Fruit fly (Drosophila melanogaster) whole organism, embryonic: ENCODE data around the gene IRSp53.
A peak's percentile ranks its signal among the peaks of the same experiment; 100 is the strongest.

Source experiments
- Ada2b ChIP-seq: fragments of 200-800 bp; sonication (Bioruptor generic); IDR thresholded peaks from 2 replicates; pipeline ENCODE4 v1.3.6; 2022; ENCODE audit warnings: missing biosample characterization, missing genetic modification characterization
- Atf3 ChIP-seq: fragments of 200-800 bp; sonication (Bioruptor generic); optimal IDR thresholded peaks from 3 replicates; lab custom pipeline; 2016; ENCODE audit warnings: missing biosample characterization, missing genetic modification characterization
- Atf6 ChIP-seq: fragments of 200-800 bp; sonication (Bioruptor generic); IDR thresholded peaks from 2 replicates; pipeline ENCODE4 v1.3.6; 2022; ENCODE audit warnings: missing biosample characterization, missing genetic modification characterization
- CG1024 ChIP-seq: fragments of 200-800 bp; sonication (Bioruptor generic); IDR thresholded peaks from 2 replicates; pipeline ENCODE4 v1.3.6; 2022; ENCODE audit warnings: missing biosample characterization, missing genetic modification characterization
- CG10979 ChIP-seq: fragments of 200-800 bp; sonication (Bioruptor generic); optimal IDR thresholded peaks from 2 replicates; lab custom pipeline; 2018; ENCODE audit warnings: missing biosample characterization, mild to moderate bottlenecking, missing genetic modification characterization, moderate library complexity
- CG11456 ChIP-seq: fragments of 200-800 bp; sonication (Bioruptor generic); IDR thresholded peaks from 3 replicates; pipeline ENCODE4 v1.3.6; 2022; ENCODE audit warnings: missing biosample characterization, missing genetic modification characterization
- CG12104 ChIP-seq: fragments of 200-800 bp; sonication (Bioruptor generic); optimal IDR thresholded peaks from 3 replicates; lab custom pipeline; 2016; ENCODE audit warnings: missing biosample characterization, missing genetic modification characterization
- CG12942 ChIP-seq: fragments of 200-800 bp; sonication (Bioruptor generic); optimal IDR thresholded peaks from 3 replicates; lab custom pipeline; 2016; ENCODE audit warnings: missing biosample characterization, missing genetic modification characterization
- CG13296 ChIP-seq: fragments of 200-800 bp; sonication (Bioruptor generic); optimal IDR thresholded peaks from 3 replicates; lab custom pipeline; 2018; ENCODE audit warnings: missing biosample characterization, mild to moderate bottlenecking, missing genetic modification characterization
- CG14965 ChIP-seq: fragments of 200-800 bp; sonication (Bioruptor generic); optimal IDR thresholded peaks from 2 replicates; lab custom pipeline; 2016; ENCODE audit warnings: missing biosample characterization, missing genetic modification characterization, borderline replicate concordance
- CG15479 ChIP-seq: fragments of 200-800 bp; sonication (Bioruptor generic); optimal IDR thresholded peaks from 3 replicates; lab custom pipeline; 2019; ENCODE audit warnings: missing biosample characterization, mild to moderate bottlenecking, missing genetic modification characterization, moderate library complexity
- CG1647 ChIP-seq: fragments of 200-800 bp; sonication (Bioruptor generic); optimal IDR thresholded peaks from 3 replicates; lab custom pipeline; 2016; ENCODE audit warnings: missing biosample characterization, missing genetic modification characterization
- CG17359 ChIP-seq: fragments of 200-800 bp; sonication (Bioruptor generic); optimal IDR thresholded peaks from 3 replicates; lab custom pipeline; 2018; ENCODE audit warnings: missing biosample characterization, mild to moderate bottlenecking, missing genetic modification characterization, moderate library complexity
- CG4282 ChIP-seq: fragments of 200-800 bp; sonication (Bioruptor generic); optimal IDR thresholded peaks from 2 replicates; lab custom pipeline; 2016; ENCODE audit warnings: missing biosample characterization, missing genetic modification characterization
- CG4328 ChIP-seq: fragments of 200-800 bp; sonication (Bioruptor generic); optimal IDR thresholded peaks from 3 replicates; lab custom pipeline; 2017; ENCODE audit warnings: missing biosample characterization, missing genetic modification reagents, missing genetic modification characterization
- CG4424 ChIP-seq: fragments of 200-800 bp; sonication (Bioruptor generic); optimal IDR thresholded peaks from 3 replicates; lab custom pipeline; 2016; ENCODE audit warnings: missing biosample characterization, missing genetic modification characterization
- CG5180 ChIP-seq: fragments of 200-800 bp; sonication (Bioruptor generic); optimal IDR thresholded peaks from 3 replicates; lab custom pipeline; 2017; ENCODE audit warnings: missing biosample characterization, missing genetic modification characterization, mild to moderate bottlenecking, moderate library complexity, missing genetic modification reagents
- CG6791 ChIP-seq: fragments of 200-800 bp; sonication (Bioruptor generic); IDR thresholded peaks from 3 replicates; pipeline ENCODE4 v1.3.6; 2022; ENCODE audit warnings: missing biosample characterization, missing genetic modification characterization; ENCODE audit not compliant: partially characterized antibody
- CG7786 ChIP-seq: fragments of 200-800 bp; sonication (Bioruptor generic); optimal IDR thresholded peaks from 2 replicates; lab custom pipeline; 2016; ENCODE audit warnings: missing biosample characterization, missing genetic modification characterization
- CG8765 ChIP-seq: fragments of 200-800 bp; sonication (Bioruptor generic); IDR thresholded peaks from 2 replicates; pipeline ENCODE4 v1.3.6; 2022; ENCODE audit warnings: missing biosample characterization, missing genetic modification characterization
- CG9215 ChIP-seq: fragments of 200-800 bp; sonication (Bioruptor generic); IDR thresholded peaks from 2 replicates; pipeline ENCODE4 v1.3.6; 2022; ENCODE audit warnings: missing biosample characterization, missing genetic modification characterization
- Camta ChIP-seq: fragments of 200-800 bp; sonication (Bioruptor generic); optimal IDR thresholded peaks from 2 replicates; lab custom pipeline; 2016; ENCODE audit warnings: missing biosample characterization, missing genetic modification characterization
- D19B ChIP-seq: fragments of 200-800 bp; sonication (Bioruptor generic); optimal IDR thresholded peaks from 2 replicates; lab custom pipeline; 2017; ENCODE audit warnings: missing biosample characterization, mild to moderate bottlenecking, missing genetic modification characterization
- Dll ChIP-seq: fragments of 200-800 bp; sonication (Bioruptor generic); IDR thresholded peaks from 4 replicates; pipeline ENCODE4 v1.3.6; 2022; ENCODE audit warnings: missing biosample characterization, missing genetic modification characterization; ENCODE audit not compliant: partially characterized antibody
- E2f2 ChIP-seq: fragments of 200-800 bp; sonication (Bioruptor generic); IDR thresholded peaks from 2 replicates; pipeline ENCODE4 v1.3.6; 2022; ENCODE audit warnings: missing biosample characterization, missing genetic modification characterization
- GATAe ChIP-seq: fragments of 200-800 bp; sonication (Bioruptor generic); conservative IDR thresholded peaks from 2 replicates; pipeline ENCODE4 v1.3.6; 2022; ENCODE audit warnings: missing biosample characterization, missing genetic modification characterization
- HLH4C ChIP-seq: fragments of 200-800 bp; sonication (Bioruptor generic); IDR thresholded peaks from 3 replicates; pipeline ENCODE4 v1.3.6; 2022; ENCODE audit warnings: missing biosample characterization, missing genetic modification characterization; ENCODE audit not compliant: partially characterized antibody
- HLH54F ChIP-seq: fragments of 200-800 bp; sonication (Bioruptor generic); optimal IDR thresholded peaks from 3 replicates; lab custom pipeline; 2016; ENCODE audit warnings: missing biosample characterization, missing genetic modification characterization
- Hey ChIP-seq: fragments of 200-800 bp; sonication (Bioruptor generic); optimal IDR thresholded peaks from 3 replicates; lab custom pipeline; 2018; ENCODE audit warnings: missing biosample characterization, mild to moderate bottlenecking, missing genetic modification characterization
- Hr3 ChIP-seq: fragments of 200-800 bp; sonication (Bioruptor generic); optimal IDR thresholded peaks from 3 replicates; lab custom pipeline; 2016; ENCODE audit warnings: missing biosample characterization, missing genetic modification characterization
- Med ChIP-seq: fragments of 200-800 bp; sonication (Bioruptor generic); peaks from one replicate; lab custom pipeline; 2016; ENCODE audit warnings: missing biosample characterization, missing genetic modification characterization, mild to moderate bottlenecking, inconsistent platforms, moderate library complexity
- Mrtf ChIP-seq: fragments of 200-800 bp; sonication (Bioruptor generic); IDR thresholded peaks from 3 replicates; pipeline ENCODE4 v1.3.6; 2022; ENCODE audit warnings: missing biosample characterization, missing genetic modification characterization
- Nf-YB ChIP-seq: fragments of 200-800 bp; sonication (Bioruptor generic); optimal IDR thresholded peaks from 3 replicates; lab custom pipeline; 2019; ENCODE audit warnings: missing biosample characterization, mild to moderate bottlenecking, missing genetic modification characterization, moderate library complexity
- NfI ChIP-seq: fragments of 200-800 bp; sonication (Bioruptor generic); optimal IDR thresholded peaks from 3 replicates; lab custom pipeline; 2018; ENCODE audit warnings: missing biosample characterization, mild to moderate bottlenecking, missing genetic modification characterization, moderate library complexity
- Pdp1 ChIP-seq, 2 experiments: fragments of 200-800 bp; sonication (Bioruptor generic); optimal IDR thresholded peaks; 3 replicates each; lab custom pipeline; 2016; ENCODE audit warnings: missing biosample characterization in 2 of 2, missing genetic modification characterization in 2 of 2, mild to moderate bottlenecking in 1 of 2, moderate library complexity in 1 of 2
- al ChIP-seq: fragments of 200-800 bp; sonication (Bioruptor generic); IDR thresholded peaks from 2 replicates; pipeline ENCODE4 v1.3.6; 2022; ENCODE audit warnings: missing biosample characterization, missing genetic modification characterization
- ci ChIP-seq: fragments of 200-800 bp; sonication (Bioruptor generic); IDR thresholded peaks from 3 replicates; pipeline ENCODE4 v1.3.6; 2022; ENCODE audit warnings: missing biosample characterization, missing genetic modification characterization
- croc ChIP-seq: fragments of 200-800 bp; sonication (Bioruptor generic); conservative IDR thresholded peaks from 3 replicates; pipeline ENCODE4 v1.3.6; 2022; ENCODE audit warnings: missing biosample characterization, missing genetic modification characterization
- dmrt99B ChIP-seq: fragments of 200-800 bp; sonication (Bioruptor generic); optimal IDR thresholded peaks from 2 replicates; lab custom pipeline; 2018; ENCODE audit warnings: missing biosample characterization, mild to moderate bottlenecking, missing genetic modification characterization, moderate library complexity
- fru ChIP-seq: fragments of >200 bp; optimal IDR thresholded peaks from 2 replicates; lab custom pipeline; 2017
- gsb ChIP-seq: fragments of 200-800 bp; sonication (Bioruptor generic); IDR thresholded peaks from 2 replicates; pipeline ENCODE4 v1.3.6; 2022; ENCODE audit warnings: missing biosample characterization, missing genetic modification characterization
- gt ChIP-seq: fragments of 200-800 bp; sonication (Bioruptor generic); IDR thresholded peaks from 2 replicates; pipeline ENCODE4 v1.3.6; 2022; ENCODE audit warnings: missing biosample characterization, missing genetic modification characterization
- klu ChIP-seq: fragments of 200-800 bp; sonication (Bioruptor generic); IDR thresholded peaks from 2 replicates; pipeline ENCODE4 v1.3.6; 2022; ENCODE audit warnings: missing biosample characterization, missing genetic modification characterization
- kni ChIP-seq: fragments of 200-800 bp; sonication (Bioruptor generic); optimal IDR thresholded peaks from 3 replicates; lab custom pipeline; 2017; ENCODE audit warnings: mild to moderate bottlenecking, missing biosample characterization, missing genetic modification reagents, missing genetic modification characterization
- onecut ChIP-seq: fragments of 200-800 bp; sonication (Bioruptor generic); IDR thresholded peaks from 2 replicates; pipeline ENCODE4 v1.3.6; 2022; ENCODE audit warnings: missing biosample characterization, missing genetic modification characterization
- peb ChIP-seq: fragments of 200-800 bp; sonication (Bioruptor generic); IDR thresholded peaks from 2 replicates; pipeline ENCODE4 v1.3.6; 2022; ENCODE audit warnings: missing biosample characterization, missing genetic modification characterization
- run ChIP-seq: fragments of 200-800 bp; sonication (Bioruptor generic); optimal IDR thresholded peaks from 3 replicates; lab custom pipeline; 2018; ENCODE audit warnings: missing biosample characterization, mild to moderate bottlenecking, missing genetic modification characterization
- sc ChIP-seq, 3 experiments: fragments of >200 bp in 2 of 3; fragments of 200-800 bp in 1 of 3; sonication (Bioruptor generic) in 1 of 3; optimal IDR thresholded peaks; 2 replicates in 2 of 3; 3 replicates in 1 of 3; lab custom pipeline; 2017; ENCODE audit warnings: mild to moderate bottlenecking in 1 of 3, missing biosample characterization in 1 of 3, missing genetic modification characterization in 1 of 3, missing genetic modification reagents in 1 of 3
- sd ChIP-seq: fragments of 200-800 bp; sonication (Bioruptor generic); optimal IDR thresholded peaks from 3 replicates; lab custom pipeline; 2018; ENCODE audit warnings: missing biosample characterization, mild to moderate bottlenecking, missing genetic modification characterization, moderate library complexity
- slbo ChIP-seq: fragments of 200-800 bp; sonication (Bioruptor generic); IDR thresholded peaks from 2 replicates; pipeline ENCODE4 v1.3.6; 2022; ENCODE audit warnings: missing biosample characterization, missing genetic modification characterization
- sob ChIP-seq: fragments of 200-800 bp; sonication (Bioruptor generic); IDR thresholded peaks from 2 replicates; pipeline ENCODE4 v1.3.6; 2022; ENCODE audit warnings: missing biosample characterization, missing genetic modification characterization
- tna ChIP-seq: fragments of 200-800 bp; sonication (Bioruptor generic); IDR thresholded peaks from 2 replicates; pipeline ENCODE4 v1.3.6; 2022; ENCODE audit warnings: missing biosample characterization, missing genetic modification characterization; ENCODE audit not compliant: partially characterized antibody

The IRSp53 gene

DNA sequence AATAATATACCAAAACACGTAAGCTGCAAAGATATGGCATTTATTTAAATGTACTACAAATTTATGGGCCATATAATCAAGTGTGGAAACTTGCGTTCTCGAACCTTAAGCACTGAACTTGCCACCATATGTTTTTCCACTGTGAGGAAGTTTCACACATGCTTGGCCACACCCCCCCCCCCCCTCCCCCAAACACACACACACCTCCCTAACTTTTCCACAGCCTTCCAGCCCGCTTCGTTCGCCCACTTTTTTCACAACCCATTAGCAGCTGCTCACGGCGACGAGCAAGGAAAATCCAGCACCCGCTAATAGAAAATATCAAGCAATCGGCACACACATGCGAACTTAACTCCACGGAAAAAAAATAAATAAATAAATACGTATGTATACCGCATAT lies 59.4 kb downstream of the IRSp53 start (continued):
- TF ChIP-seq onecut (GFP tag; lab: Robert Waterston, UW) = no peak
- TF ChIP-seq gt (GFP tag; lab: Robert Waterston, UW) = no peak
- no peak for TF ChIP-seq E2f2 (GFP tag; lab: Robert Waterston, UW)
- TF ChIP-seq Camta (GFP tag; lab: Kevin White, UChicago) = no peak
- TF ChIP-seq CG5180 (GFP tag; lab: Kevin White, UChicago) = peak; percentile 19
- TF ChIP-seq sob (GFP tag; lab: Robert Waterston, UW) = no peak
- TF ChIP-seq Nf-YB (GFP tag; lab: Kevin White, UChicago) = no peak
- TF ChIP-seq al (GFP tag; lab: Robert Waterston, UW) = no peak
- TF ChIP-seq peb = no peak
- no peak for TF ChIP-seq Pdp1 (GFP tag; optimal IDR thresholded peaks at IDR 0.05; lab: Kevin White, UChicago)
- TF ChIP-seq CG1024 = no peak
- no peak for TF ChIP-seq CG12942 (GFP tag; lab: Kevin White, UChicago)
- TF ChIP-seq fru (lab: Kevin White, UChicago) = no peak
- TF ChIP-seq sd (tag; lab: Kevin White, UChicago) = no peak
- no peak for TF ChIP-seq CG13296
- no peak for TF ChIP-seq CG9215 (GFP tag; lab: Robert Waterston, UW)
- TF ChIP-seq CG4328 (GFP tag; lab: Kevin White, UChicago) = no peak
- TF ChIP-seq Hey (tag; lab: Kevin White, UChicago) = no peak
- TF ChIP-seq CG1647 = no peak
- TF ChIP-seq CG12104 (GFP tag; lab: Kevin White, UChicago) = no peak
- no peak for TF ChIP-seq GATAe (GFP tag; lab: Robert Waterston, UW)
- TF ChIP-seq CG4424 (GFP tag; lab: Kevin White, UChicago) = no peak
- TF ChIP-seq ci (GFP tag; lab: Robert Waterston, UW) = no peak
- TF ChIP-seq slbo (GFP tag; lab: Robert Waterston, UW) = peak; percentile 16; the same call in 1 of the 2 replicates
- no peak for TF ChIP-seq Hr3 (GFP tag; lab: Kevin White, UChicago)
- TF ChIP-seq D19B (GFP tag; lab: Kevin White, UChicago) = no peak
- no peak for TF ChIP-seq CG15479 (GFP tag; lab: Kevin White, UChicago)
- no peak for TF ChIP-seq CG17359 (tag; lab: Kevin White, UChicago)
- TF ChIP-seq CG8765 (GFP tag; lab: Robert Waterston, UW) = no peak
- TF ChIP-seq croc (GFP tag; lab: Robert Waterston, UW) = no peak
- no peak for TF ChIP-seq Mrtf
- TF ChIP-seq Med (GFP tag; lab: Kevin White, UChicago) = no peak
- TF ChIP-seq CG4282 (GFP tag; lab: Kevin White, UChicago) = no peak
- TF ChIP-seq CG11456 (GFP tag; lab: Robert Waterston, UW) = no peak
- TF ChIP-seq Atf6 = no peak
- no peak for TF ChIP-seq Dll
- TF ChIP-seq sc (optimal IDR thresholded peaks at IDR 0.05; lab: Kevin White, UChicago) = no peak
- TF ChIP-seq sc (GFP tag; optimal IDR thresholded peaks at IDR 0.05; lab: Kevin White, UChicago) = no peak
- TF ChIP-seq run (tag; lab: Kevin White, UChicago) = no peak
- no peak for TF ChIP-seq kni
- no peak for TF ChIP-seq CG6791 (GFP tag; lab: Robert Waterston, UW)
- TF ChIP-seq gsb (GFP tag; lab: Robert Waterston, UW) = no peak
- no peak for TF ChIP-seq CG14965
- no peak for TF ChIP-seq HLH54F (GFP tag; lab: Kevin White, UChicago)
- TF ChIP-seq Ada2b = no peak
- no peak for TF ChIP-seq tna (GFP tag; lab: Robert Waterston, UW)
- TF ChIP-seq dmrt99B (tag; lab: Kevin White, UChicago) = no peak
- no peak for TF ChIP-seq CG7786 (GFP tag; lab: Kevin White, UChicago)
- TF ChIP-seq klu (GFP tag; lab: Robert Waterston, UW) = no peak
- TF ChIP-seq CG10979 (tag; lab: Kevin White, UChicago) = no peak
- no peak for TF ChIP-seq Atf3
- TF ChIP-seq NfI (GFP tag; lab: Kevin White, UChicago) = no peak
- no peak for TF ChIP-seq HLH4C (GFP tag; lab: Robert Waterston, UW)
